Fruit fly (Drosophila melanogaster): ENCODE measurements around the gene laza.

The laza gene

dm6 chr3L:22465486-22466402, 4.8 kb upstream of the laza start, which contains the start of gene CG11438:
TSS of gene CG11438 (plus strand) at chr3L:22465619.
- no peak for TF ChIP-seq CG16779 (tag; optimal IDR thresholded peaks at IDR 0.05)
- TF ChIP-seq topi (GFP tag; optimal IDR thresholded peaks at IDR 0.05), result no peak
- no peak for TF ChIP-seq lz (GFP tag; optimal IDR thresholded peaks at IDR 0.05)
- no peak for TF ChIP-seq Hr4 (GFP tag; optimal IDR thresholded peaks at IDR 0.05)
- TF ChIP-seq ss (GFP tag; optimal IDR thresholded peaks at IDR 0.05), result peak; percentile 31 to 53
- TF ChIP-seq cyc (GFP tag; optimal IDR thresholded peaks at IDR 0.05), result no peak
- no peak for TF ChIP-seq pdm3 (GFP tag; optimal IDR thresholded peaks at IDR 0.05)
- TF ChIP-seq spab (GFP tag; optimal IDR thresholded peaks at IDR 0.05), result no peak
- no peak for TF ChIP-seq CG32006 (GFP tag; optimal IDR thresholded peaks at IDR 0.05)
- no peak for TF ChIP-seq Hr38 (GFP tag; optimal IDR thresholded peaks at IDR 0.05)
- no peak for TF ChIP-seq Sox102F (GFP tag; optimal IDR thresholded peaks at IDR 0.05)
- no peak for TF ChIP-seq Lpt (GFP tag; optimal IDR thresholded peaks at IDR 0.05)
- TF ChIP-seq OdsH (GFP tag; optimal IDR thresholded peaks at IDR 0.05), result no peak
- TF ChIP-seq Ets21C (GFP tag; optimal IDR thresholded peaks at IDR 0.05), result no peak
- no peak for TF ChIP-seq CG10669 (GFP tag; optimal IDR thresholded peaks at IDR 0.05)
- TF ChIP-seq CG8319 (GFP tag; optimal IDR thresholded peaks at IDR 0.05), result no peak
- no peak for TF ChIP-seq CG11902 (GFP tag; optimal IDR thresholded peaks at IDR 0.05)
- TF ChIP-seq fkh (GFP tag; optimal IDR thresholded peaks at IDR 0.05), result peak; percentile 61
- no peak for TF ChIP-seq CG3032 (tag; optimal IDR thresholded peaks at IDR 0.05)
- TF ChIP-seq CG34406 (GFP tag; optimal IDR thresholded peaks at IDR 0.05), result no peak
- TF ChIP-seq CG6854 (GFP tag; optimal IDR thresholded peaks at IDR 0.05), result peak; percentile 84
- peak; percentile 100 for TF ChIP-seq CG6808 (GFP tag; optimal IDR thresholded peaks at IDR 0.05)
- TF ChIP-seq fd59A (GFP tag; optimal IDR thresholded peaks at IDR 0.05), result no peak
- TF ChIP-seq CG8119 (GFP tag; IDR thresholded peaks at IDR 0.05), result no peak
- TF ChIP-seq Smox (GFP tag; optimal IDR thresholded peaks at IDR 0.05), result no peak
- TF ChIP-seq CG6792 (GFP tag; optimal IDR thresholded peaks at IDR 0.05), result no peak
- TF ChIP-seq CG1621 (tag; optimal IDR thresholded peaks at IDR 0.05), result peak; percentile 4
- TF ChIP-seq CG7368 (GFP tag; optimal IDR thresholded peaks at IDR 0.05), result no peak
- no peak for TF ChIP-seq CG4318 (GFP tag; optimal IDR thresholded peaks at IDR 0.05)
- no peak for TF ChIP-seq achi (GFP tag; optimal IDR thresholded peaks at IDR 0.05)
- TF ChIP-seq Sox14 (GFP tag; optimal IDR thresholded peaks at IDR 0.05), result no peak
- 0 out of 3 replicates have a peak, but pooled peaks have one; percentile 10 for TF ChIP-seq CG6163 (GFP tag; IDR thresholded peaks at IDR 0.05)
- TF ChIP-seq CG9139 (GFP tag; optimal IDR thresholded peaks at IDR 0.05), result no peak
- TF ChIP-seq Met (GFP tag; optimal IDR thresholded peaks at IDR 0.05), result no peak
- no peak for TF ChIP-seq CG6276 (GFP tag; optimal IDR thresholded peaks at IDR 0.05)
- no peak for TF ChIP-seq Gug (GFP tag; IDR thresholded peaks at IDR 0.05)
- TF ChIP-seq eg (GFP tag; IDR thresholded peaks at IDR 0.05), result no peak
- TF ChIP-seq salr (GFP tag; optimal IDR thresholded peaks at IDR 0.05), result no peak
- TF ChIP-seq Blimp-1 (GFP tag; optimal IDR thresholded peaks at IDR 0.05), result peak; percentile 89
- no peak for TF ChIP-seq Eip75B (GFP tag; optimal IDR thresholded peaks at IDR 0.05)
- no peak for TF ChIP-seq CG31627 (GFP tag; optimal IDR thresholded peaks at IDR 0.05)
- TF ChIP-seq esn (GFP tag; optimal IDR thresholded peaks at IDR 0.05), result no peak
- no peak for TF ChIP-seq Eip93F (GFP tag; optimal IDR thresholded peaks at IDR 0.05)
- TF ChIP-seq CG3919 (GFP tag; optimal IDR thresholded peaks at IDR 0.05), result peak; percentile 4
- TF ChIP-seq svp (GFP tag), result peak; percentile 60
- no peak for TF ChIP-seq vri (GFP tag; optimal IDR thresholded peaks at IDR 0.05)
- no peak for TF ChIP-seq acj6 (GFP tag; optimal IDR thresholded peaks at IDR 0.05)
- TF ChIP-seq Eip78C (GFP tag), result peak; percentile 7

Data from whole organism, prepupa.